Worm (Caenorhabditis elegans) whole organism, L4/young adult: Measurements from ENCODE around the gene Y41E3.8.

Source experiments
- W03F9.2 ChIP-seq: fragments of 150-350 bp; optimal IDR thresholded peaks from 2 replicates; lab custom pipeline; 2014; ENCODE audit warnings: missing biosample characterization, missing genetic modification characterization
- dao-5 ChIP-seq: sonication (generic microtip); optimal IDR thresholded peaks from 2 replicates; lab custom pipeline; 2016; ENCODE audit warnings: missing genotype, missing genetic modification characterization, moderate library complexity, missing compliant biosample characterization
- him-1 ChIP-seq: sonication (generic microtip); optimal IDR thresholded peaks from 2 replicates; lab custom pipeline; 2016; ENCODE audit warnings: missing genotype, missing genetic modification reagents, missing genetic modification characterization, missing compliant biosample characterization

Gene Y41E3.8

ce11 chrIV:15028891-15029290, at the start of gene Y41E3.8:
Gene Y41E3.8, minus strand, starts transcription at chrIV:15028978.
- TF ChIP-seq W03F9.2: peak; percentile 55
- TF ChIP-seq him-1 (tag; lab: Kevin White, UChicago): no peak

- TF ChIP-seq him-1 (tag; lab: Kevin White, UChicago): no peak
- TF ChIP-seq dao-5 (tag; lab: Kevin White, UChicago): no peak
- no peak for TF ChIP-seq W03F9.2
Observed at ce11 chrIV:15074392-15074791, 45.6 kb upstream of the Y41E3.8 start, which contains the start of gene srt-50. Gene srt-50, plus strand, starts transcription at chrIV:15074692.

ce11 chrIV:15068818-15069217, 40.0 kb upstream of the Y41E3.8 start, which contains the start of gene srt-48:
Gene srt-48, minus strand, starts transcription at chrIV:15068918.
- TF ChIP-seq dao-5 (tag; lab: Kevin White, UChicago) (no peak), him-1 (tag; lab: Kevin White, UChicago) (no peak), W03F9.2 (no peak)

- TF ChIP-seq W03F9.2: no peak
- no peak for TF ChIP-seq him-1 (tag; lab: Kevin White, UChicago)
- no peak for TF ChIP-seq dao-5 (tag; lab: Kevin White, UChicago)
Observed at ce11 chrIV:15065653-15066052, 36.9 kb upstream of the Y41E3.8 start, which contains the start of gene Y41E3.18. Gene Y41E3.18, minus strand, starts transcription at chrIV:15065753.

ce11 chrIV:15063789-15064188, 35.0 kb upstream of the Y41E3.8 start:
- TF ChIP-seq W03F9.2 (no peak), him-1 (tag; lab: Kevin White, UChicago) (no peak), dao-5 (tag; lab: Kevin White, UChicago) (no peak)

ce11 chrIV:15057994-15058393, 29.2 kb upstream of the Y41E3.8 start, which contains the start of gene Y41E3.13:
Gene Y41E3.13, plus strand, starts transcription at chrIV:15058294.
- TF ChIP-seq him-1 (tag; lab: Kevin White, UChicago) (no peak), dao-5 (tag; lab: Kevin White, UChicago) (no peak), W03F9.2 (no peak)

ce11 chrIV:15056081-15056586, 27.4 kb upstream of the Y41E3.8 start, which contains the start of gene Y41E3.19:
Gene Y41E3.19, plus strand, starts transcription at chrIV:15056131.
- TF ChIP-seq dao-5 (tag; lab: Kevin White, UChicago) (no peak), W03F9.2 (no peak), him-1 (tag; lab: Kevin White, UChicago) (no peak)

- TF ChIP-seq W03F9.2: no peak
- no peak for TF ChIP-seq him-1 (tag; lab: Kevin White, UChicago)
Observed at ce11 chrIV:15053271-15053670, 24.5 kb upstream of the Y41E3.8 start, which contains the start of gene srt-47. Gene srt-47, minus strand, starts transcription at chrIV:15053371.

ce11 chrIV:15051045-15051444, 22.3 kb upstream of the Y41E3.8 start:
- no peak for TF ChIP-seq dao-5 (tag; lab: Kevin White, UChicago)
- TF ChIP-seq W03F9.2: no peak
- TF ChIP-seq him-1 (tag; lab: Kevin White, UChicago): no peak

- TF ChIP-seq W03F9.2 (no peak), dao-5 (tag; lab: Kevin White, UChicago) (no peak), him-1 (tag; lab: Kevin White, UChicago) (no peak)
Observed at ce11 chrIV:15049288-15050094, 20.7 kb upstream of the Y41E3.8 start.

- no peak for TF ChIP-seq him-1 (tag; lab: Kevin White, UChicago)
- TF ChIP-seq W03F9.2: no peak
- no peak for TF ChIP-seq dao-5 (tag; lab: Kevin White, UChicago)
Observed at ce11 chrIV:15046162-15046561, 17.4 kb upstream of the Y41E3.8 start.

- TF ChIP-seq W03F9.2 (no peak), him-1 (tag; lab: Kevin White, UChicago) (no peak), dao-5 (tag; lab: Kevin White, UChicago) (no peak)
Observed at ce11 chrIV:15042159-15042936, 13.6 kb upstream of the Y41E3.8 start.

- TF ChIP-seq dao-5 (tag; lab: Kevin White, UChicago) (no peak), him-1 (tag; lab: Kevin White, UChicago) (no peak), W03F9.2 (no peak)
Observed at ce11 chrIV:15041124-15041523, 12.3 kb upstream of the Y41E3.8 start.

ce11 chrIV:15039477-15039876, 10.7 kb upstream of the Y41E3.8 start, which contains the start of gene hrpu-1:
Gene hrpu-1, plus strand, starts transcription at chrIV:15039616.
- peak; percentile 86 for TF ChIP-seq W03F9.2
- peak; percentile 5 for TF ChIP-seq him-1 (tag; lab: Kevin White, UChicago)
- no peak for TF ChIP-seq dao-5 (tag; lab: Kevin White, UChicago)
